Fruit fly (Drosophila melanogaster) whole organism, embryonic: ENCODE results near the gene Pi3K68D.

Experiments used
- Ada2b ChIP-seq: fragments of 200-800 bp; sonication (Bioruptor generic); IDR thresholded peaks from 2 replicates; pipeline ENCODE4 v1.3.6; 2022; ENCODE audit warnings: missing biosample characterization, missing genetic modification characterization
- Adf1 ChIP-seq: fragments of 200-800 bp; sonication (Bioruptor generic); IDR thresholded peaks from 2 replicates; pipeline ENCODE4 v1.3.6; 2022; ENCODE audit warnings: missing biosample characterization, missing genetic modification characterization
- Aef1 ChIP-seq: fragments of 200-800 bp; sonication (Bioruptor generic); IDR thresholded peaks from 3 replicates; pipeline ENCODE4 v1.3.6; 2022; ENCODE audit warnings: missing biosample characterization, missing genetic modification characterization
- BtbVII ChIP-seq: fragments of 200-800 bp; sonication (Bioruptor generic); optimal IDR thresholded peaks from 3 replicates; lab custom pipeline; 2017; ENCODE audit warnings: missing biosample characterization, mild to moderate bottlenecking, missing genetic modification characterization
- CG1024 ChIP-seq: fragments of 200-800 bp; sonication (Bioruptor generic); IDR thresholded peaks from 2 replicates; pipeline ENCODE4 v1.3.6; 2022; ENCODE audit warnings: missing biosample characterization, missing genetic modification characterization
- CG11247 ChIP-seq: fragments of 200-800 bp; sonication (Bioruptor generic); IDR thresholded peaks from 2 replicates; pipeline ENCODE4 v1.3.6; 2022; ENCODE audit warnings: missing biosample characterization, missing genetic modification characterization
- CG12155 ChIP-seq: fragments of 200-800 bp; sonication (Bioruptor generic); optimal IDR thresholded peaks from 3 replicates; lab custom pipeline; 2016; ENCODE audit warnings: missing biosample characterization, missing genetic modification characterization
- CG12299 ChIP-seq: fragments of 200-800 bp; sonication (Bioruptor generic); optimal IDR thresholded peaks from 2 replicates; lab custom pipeline; 2018; ENCODE audit warnings: missing biosample characterization, mild to moderate bottlenecking, missing genetic modification characterization
- CG1233 ChIP-seq: fragments of 200-800 bp; sonication (Bioruptor generic); optimal IDR thresholded peaks from 4 replicates; lab custom pipeline; 2018; ENCODE audit warnings: missing biosample characterization, mild to moderate bottlenecking, missing genetic modification characterization
- CG13296 ChIP-seq: fragments of 200-800 bp; sonication (Bioruptor generic); optimal IDR thresholded peaks from 3 replicates; lab custom pipeline; 2018; ENCODE audit warnings: missing biosample characterization, mild to moderate bottlenecking, missing genetic modification characterization
- CG13894 ChIP-seq: fragments of 200-800 bp; sonication (Bioruptor generic); optimal IDR thresholded peaks from 3 replicates; lab custom pipeline; 2018; ENCODE audit warnings: missing biosample characterization, mild to moderate bottlenecking, missing genetic modification characterization, moderate library complexity
- CG14014 ChIP-seq: fragments of 200-800 bp; sonication (Bioruptor generic); IDR thresholded peaks from 2 replicates; pipeline ENCODE4 v1.3.6; 2022; ENCODE audit warnings: missing biosample characterization, missing genetic modification characterization
- CG14965 ChIP-seq: fragments of 200-800 bp; sonication (Bioruptor generic); optimal IDR thresholded peaks from 2 replicates; lab custom pipeline; 2016; ENCODE audit warnings: missing biosample characterization, missing genetic modification characterization, borderline replicate concordance
- CG18011 ChIP-seq: fragments of 200-800 bp; sonication (Bioruptor generic); optimal IDR thresholded peaks from 2 replicates; lab custom pipeline; 2017; ENCODE audit warnings: missing biosample characterization, missing genetic modification characterization, mild to moderate bottlenecking, moderate library complexity, missing genotype
- CG31388 ChIP-seq: fragments of 200-800 bp; sonication (Bioruptor generic); optimal IDR thresholded peaks from 2 replicates; lab custom pipeline; 2016; ENCODE audit warnings: missing biosample characterization, missing genetic modification characterization
- CG3163 ChIP-seq: fragments of 200-800 bp; sonication (Bioruptor generic); optimal IDR thresholded peaks from 3 replicates; lab custom pipeline; 2016; ENCODE audit warnings: missing biosample characterization, missing genetic modification characterization
- CG32772 ChIP-seq: fragments of 200-800 bp; sonication (Bioruptor generic); IDR thresholded peaks from 2 replicates; pipeline ENCODE4 v1.3.6; 2022; ENCODE audit warnings: missing biosample characterization, missing genetic modification characterization
- CG3847 ChIP-seq: fragments of 200-800 bp; sonication (Bioruptor generic); IDR thresholded peaks from 2 replicates; pipeline ENCODE4 v1.3.6; 2022; ENCODE audit warnings: missing biosample characterization, missing genetic modification characterization
- CG4820 ChIP-seq: fragments of 200-800 bp; sonication (Bioruptor generic); optimal IDR thresholded peaks from 3 replicates; lab custom pipeline; 2016; ENCODE audit warnings: missing biosample characterization, missing genetic modification characterization
- CG5180 ChIP-seq: fragments of 200-800 bp; sonication (Bioruptor generic); optimal IDR thresholded peaks from 3 replicates; lab custom pipeline; 2017; ENCODE audit warnings: missing biosample characterization, missing genetic modification characterization, mild to moderate bottlenecking, moderate library complexity, missing genetic modification reagents
- CG7271 ChIP-seq: fragments of 200-800 bp; sonication (Bioruptor generic); optimal IDR thresholded peaks from 2 replicates; lab custom pipeline; 2018; ENCODE audit warnings: missing biosample characterization, mild to moderate bottlenecking, missing genetic modification characterization, moderate library complexity
- CG7357 ChIP-seq: fragments of 200-800 bp; sonication (Bioruptor generic); IDR thresholded peaks from 3 replicates; pipeline ENCODE4 v1.3.6; 2022; ENCODE audit warnings: missing biosample characterization, missing genetic modification characterization
- CG8359 ChIP-seq: fragments of 200-800 bp; sonication (Bioruptor generic); optimal IDR thresholded peaks from 2 replicates; lab custom pipeline; 2017; ENCODE audit warnings: missing biosample characterization, mild to moderate bottlenecking, missing genetic modification characterization, borderline replicate concordance
- CTCF ChIP-seq: fragments of 200-800 bp; sonication (Bioruptor generic); optimal IDR thresholded peaks from 2 replicates; lab custom pipeline; 2017; ENCODE audit warnings: missing biosample characterization, mild to moderate bottlenecking, missing genetic modification characterization, moderate library complexity
- Dll ChIP-seq: fragments of 200-800 bp; sonication (Bioruptor generic); IDR thresholded peaks from 4 replicates; pipeline ENCODE4 v1.3.6; 2022; ENCODE audit warnings: missing biosample characterization, missing genetic modification characterization; ENCODE audit not compliant: partially characterized antibody
- Doc2 ChIP-seq: fragments of 200-800 bp; sonication (Bioruptor generic); IDR thresholded peaks from 2 replicates; pipeline ENCODE4 v1.3.6; 2022; ENCODE audit warnings: missing biosample characterization, missing genetic modification characterization
- Dref ChIP-seq: fragments of 200-800 bp; sonication (Bioruptor generic); IDR thresholded peaks from 2 replicates; pipeline ENCODE4 v1.3.6; 2022; ENCODE audit warnings: missing biosample characterization, missing genetic modification characterization
- ERR ChIP-seq: fragments of 200-800 bp; sonication (Bioruptor generic); optimal IDR thresholded peaks from 2 replicates; lab custom pipeline; 2016; ENCODE audit warnings: missing biosample characterization, missing genetic modification characterization
- Hr3 ChIP-seq: fragments of 200-800 bp; sonication (Bioruptor generic); optimal IDR thresholded peaks from 3 replicates; lab custom pipeline; 2016; ENCODE audit warnings: missing biosample characterization, missing genetic modification characterization
- MBD-R2 ChIP-seq: fragments of 200-800 bp; sonication (Bioruptor generic); IDR thresholded peaks from 2 replicates; pipeline ENCODE4 v1.3.6; 2022; ENCODE audit warnings: missing biosample characterization, missing genetic modification characterization
- MTF-1 ChIP-seq: fragments of 200-800 bp; sonication (Bioruptor generic); optimal IDR thresholded peaks from 2 replicates; lab custom pipeline; 2018; ENCODE audit warnings: missing biosample characterization, mild to moderate bottlenecking, missing genetic modification characterization, borderline replicate concordance
- NC2β ChIP-seq: fragments of 200-800 bp; sonication (Bioruptor generic); optimal IDR thresholded peaks from 2 replicates; lab custom pipeline; 2016; ENCODE audit warnings: missing biosample characterization, missing genetic modification characterization
- NFAT ChIP-seq: fragments of 200-800 bp; sonication (Bioruptor generic); IDR thresholded peaks from 2 replicates; pipeline ENCODE4 v1.3.6; 2022; ENCODE audit warnings: missing biosample characterization, missing genetic modification characterization
- NfI ChIP-seq: fragments of 200-800 bp; sonication (Bioruptor generic); optimal IDR thresholded peaks from 3 replicates; lab custom pipeline; 2018; ENCODE audit warnings: missing biosample characterization, mild to moderate bottlenecking, missing genetic modification characterization, moderate library complexity
- Opbp ChIP-seq: fragments of 200-800 bp; sonication (Bioruptor generic); IDR thresholded peaks from 3 replicates; pipeline ENCODE4 v1.3.6; 2022; ENCODE audit warnings: missing biosample characterization, missing genetic modification characterization; ENCODE audit not compliant: partially characterized antibody
- Pdp1 ChIP-seq, 2 experiments: fragments of 200-800 bp; sonication (Bioruptor generic); optimal IDR thresholded peaks; 3 replicates each; lab custom pipeline; 2016; ENCODE audit warnings: missing biosample characterization in 2 of 2, missing genetic modification characterization in 2 of 2, mild to moderate bottlenecking in 1 of 2, moderate library complexity in 1 of 2
- amos ChIP-seq: fragments of 200-800 bp; sonication (Bioruptor generic); IDR thresholded peaks from 2 replicates; pipeline ENCODE4 v1.3.6; 2022; ENCODE audit warnings: missing biosample characterization, missing genetic modification characterization; ENCODE audit not compliant: partially characterized antibody
- ara ChIP-seq: fragments of 200-800 bp; sonication (Bioruptor generic); IDR thresholded peaks from 2 replicates; pipeline ENCODE4 v1.3.6; 2022; ENCODE audit warnings: missing biosample characterization, missing genetic modification characterization
- ase ChIP-seq: fragments of 200-800 bp; sonication (Bioruptor generic); IDR thresholded peaks from 3 replicates; pipeline ENCODE4 v1.3.6; 2022; ENCODE audit warnings: missing biosample characterization, missing genetic modification characterization
- bbx ChIP-seq: fragments of 200-800 bp; sonication (Bioruptor generic); IDR thresholded peaks from 2 replicates; pipeline ENCODE4 v1.3.6; 2022; ENCODE audit warnings: missing biosample characterization, missing genetic modification characterization; ENCODE audit not compliant: partially characterized antibody
- btn ChIP-seq: fragments of 200-800 bp; sonication (Bioruptor generic); optimal IDR thresholded peaks from 2 replicates; lab custom pipeline; 2016; ENCODE audit warnings: missing biosample characterization, missing genetic modification characterization
- fu2 ChIP-seq: fragments of 200-800 bp; sonication (Bioruptor generic); optimal IDR thresholded peaks from 2 replicates; lab custom pipeline; 2016; ENCODE audit warnings: missing biosample characterization, missing genetic modification characterization
- gcm2 ChIP-seq: fragments of 200-800 bp; sonication (Bioruptor generic); optimal IDR thresholded peaks from 2 replicates; lab custom pipeline; 2016; ENCODE audit warnings: missing biosample characterization, missing genetic modification characterization
- gsb-n ChIP-seq: fragments of 200-800 bp; sonication (Bioruptor generic); optimal IDR thresholded peaks from 3 replicates; lab custom pipeline; 2018; ENCODE audit warnings: missing biosample characterization, mild to moderate bottlenecking, missing genetic modification characterization
- gt ChIP-seq: fragments of 200-800 bp; sonication (Bioruptor generic); IDR thresholded peaks from 2 replicates; pipeline ENCODE4 v1.3.6; 2022; ENCODE audit warnings: missing biosample characterization, missing genetic modification characterization
- hb ChIP-seq: fragments of 200-800 bp; sonication (Bioruptor generic); IDR thresholded peaks from 3 replicates; pipeline ENCODE4 v1.3.6; 2022; ENCODE audit warnings: missing biosample characterization, missing genetic modification characterization; ENCODE audit not compliant: partially characterized antibody
- jumu ChIP-seq: fragments of 200-800 bp; sonication (Bioruptor generic); optimal IDR thresholded peaks from 3 replicates; lab custom pipeline; 2016; ENCODE audit warnings: missing biosample characterization, missing genetic modification characterization
- luna ChIP-seq: fragments of 200-800 bp; sonication (Bioruptor generic); optimal IDR thresholded peaks from 2 replicates; lab custom pipeline; 2016; ENCODE audit warnings: missing biosample characterization, missing genetic modification characterization
- nau ChIP-seq: fragments of 200-800 bp; sonication (Bioruptor generic); optimal IDR thresholded peaks from 3 replicates; lab custom pipeline; 2017; ENCODE audit warnings: missing biosample characterization, mild to moderate bottlenecking, missing genetic modification characterization, missing genetic modification reagents
- stwl ChIP-seq: fragments of 200-800 bp; sonication (Bioruptor generic); optimal IDR thresholded peaks from 3 replicates; lab custom pipeline; 2018; ENCODE audit warnings: missing biosample characterization, mild to moderate bottlenecking, missing genetic modification characterization, moderate library complexity
- vfl ChIP-seq: fragments of 200-800 bp; sonication (Bioruptor generic); optimal IDR thresholded peaks from 2 replicates; lab custom pipeline; 2016; ENCODE audit warnings: missing biosample characterization, missing genetic modification characterization
- vnd ChIP-seq: fragments of 200-800 bp; sonication (Bioruptor generic); IDR thresholded peaks from 3 replicates; pipeline ENCODE4 v1.3.6; 2022; ENCODE audit warnings: missing biosample characterization, missing genetic modification characterization; ENCODE audit not compliant: partially characterized antibody

Gene Pi3K68D

dm6 chr3L:11789773-11790172 lies at the start of gene Pi3K68D (continued):
- TF ChIP-seq jumu (no peak), gt (GFP tag; lab: Robert Waterston, UW) (no peak), CG1233 (no peak), Aef1 (GFP tag; lab: Robert Waterston, UW) (no peak), vfl (GFP tag; lab: Kevin White, UChicago) (no peak), stwl (tag; lab: Kevin White, UChicago) (peak; percentile 66), gcm2 (GFP tag; lab: Kevin White, UChicago) (no peak), CG3163 (no peak), ERR (GFP tag; lab: Kevin White, UChicago) (peak; percentile 25), CG8359 (GFP tag; lab: Kevin White, UChicago) (no peak), CG14965 (GFP tag; lab: Kevin White, UChicago) (no peak), CG12155 (GFP tag; lab: Kevin White, UChicago) (peak; percentile 3), NFAT (GFP tag; lab: Robert Waterston, UW) (no peak), CTCF (GFP tag; lab: Kevin White, UChicago) (peak; percentile 70), luna (GFP tag; lab: Kevin White, UChicago) (no peak), NC2β (GFP tag; lab: Kevin White, UChicago) (no peak), CG31388 (GFP tag; lab: Kevin White, UChicago) (no peak), btn (GFP tag; lab: Kevin White, UChicago) (no peak), CG1024 (no peak), CG5180 (no peak), Ada2b (GFP tag; lab: Robert Waterston, UW) (no peak), Adf1 (GFP tag; lab: Robert Waterston, UW) (no peak), Opbp (GFP tag; lab: Robert Waterston, UW) (peak; percentile 97), Dll (GFP tag; lab: Robert Waterston, UW) (peak; percentile 89), CG12299 (no peak), fu2 (GFP tag; lab: Kevin White, UChicago) (no peak), CG7271 (tag; lab: Kevin White, UChicago) (no peak), CG11247 (GFP tag; lab: Robert Waterston, UW) (0 out of 2 replicates have a peak, but pooled peaks have one; percentile 6), MBD-R2 (peak; percentile 63), NfI (GFP tag; lab: Kevin White, UChicago) (no peak), CG4820 (GFP tag; lab: Kevin White, UChicago) (no peak), vnd (GFP tag; lab: Robert Waterston, UW) (peak; percentile 88), Doc2 (GFP tag; lab: Robert Waterston, UW) (no peak), nau (GFP tag; lab: Kevin White, UChicago) (no peak), Pdp1 (GFP tag; optimal IDR thresholded peaks at IDR 0.05; lab: Kevin White, UChicago) (no peak), CG13894 (tag; lab: Kevin White, UChicago) (no peak), BtbVII (no peak), CG32772 (GFP tag; lab: Robert Waterston, UW) (no peak), Dref (GFP tag; lab: Robert Waterston, UW) (peak; percentile 94), ase (GFP tag; lab: Robert Waterston, UW) (no peak), CG7357 (GFP tag; lab: Robert Waterston, UW) (no peak), CG18011 (GFP tag; lab: Kevin White, UChicago) (no peak), bbx (GFP tag; lab: Robert Waterston, UW) (peak; percentile 96), MTF-1 (GFP tag; lab: Kevin White, UChicago) (no peak), gsb-n (no peak), amos (GFP tag; lab: Robert Waterston, UW) (peak; percentile 98), hb (peak; percentile 90), CG14014 (GFP tag; lab: Robert Waterston, UW) (no peak), ara (GFP tag; lab: Robert Waterston, UW) (no peak), CG3847 (peak; percentile 47; the same call in 1 of the 2 replicates), Hr3 (GFP tag; lab: Kevin White, UChicago) (no peak), CG13296 (GFP tag; lab: Kevin White, UChicago) (no peak)
